Worm (Caenorhabditis elegans) whole organism, L1 larva: ENCODE results near the gene sec-6.

Experiments used
- C16A3.4 ChIP-seq: fragments of 150-350 bp; optimal IDR thresholded peaks from 2 replicates; lab custom pipeline; 2014; ENCODE audit warnings: missing biosample characterization, missing genetic modification characterization
- C34B4.2 ChIP-seq: sonication (generic microtip); optimal IDR thresholded peaks from 2 replicates; lab custom pipeline; 2017; ENCODE audit warnings: mild to moderate bottlenecking, missing genetic modification characterization, missing compliant biosample characterization
- Y116A8C.19 ChIP-seq: sonication (generic microtip); optimal IDR thresholded peaks from 2 replicates; lab custom pipeline; 2016; ENCODE audit warnings: missing compliant biosample characterization, missing genetic modification characterization, borderline replicate concordance
- aly-2 ChIP-seq: fragments of 150-350 bp; optimal IDR thresholded peaks from 2 replicates; lab custom pipeline; 2014; ENCODE audit warnings: missing biosample characterization, missing genetic modification characterization
- blmp-1 ChIP-seq: fragments of 150-350 bp; optimal IDR thresholded peaks from 2 replicates; lab custom pipeline; 2014; ENCODE audit warnings: missing biosample characterization, missing genetic modification characterization
- ceh-63 ChIP-seq: fragments of 200-800 bp; sonication (Bioruptor generic); optimal IDR thresholded peaks from 2 replicates; lab custom pipeline; 2018; ENCODE audit warnings: mild to moderate bottlenecking, missing genetic modification characterization, missing compliant biosample characterization
- ceh-8 ChIP-seq: fragments of 200-800 bp; sonication (Bioruptor generic); optimal IDR thresholded peaks from 2 replicates; lab custom pipeline; 2018; ENCODE audit warnings: mild to moderate bottlenecking, missing genetic modification characterization, moderate library complexity, missing compliant biosample characterization
- ceh-88 ChIP-seq: fragments of 200-800 bp; sonication (Bioruptor generic); IDR thresholded peaks from 2 replicates; pipeline ENCODE4 v1.3.6; 2022; ENCODE audit warnings: missing genetic modification characterization, missing compliant biosample characterization
- ceh-90 ChIP-seq: sonication (generic microtip); optimal IDR thresholded peaks from 2 replicates; lab custom pipeline; 2016; ENCODE audit warnings: missing genetic modification characterization, missing compliant biosample characterization
- ces-1 ChIP-seq: fragments of 150-350 bp; optimal IDR thresholded peaks from 2 replicates; lab custom pipeline; 2014; ENCODE audit warnings: missing biosample characterization, missing genetic modification reagents, missing genetic modification characterization
- dsc-1 ChIP-seq: sonication (generic microtip); optimal IDR thresholded peaks from 2 replicates; lab custom pipeline; 2016; ENCODE audit warnings: mild to moderate bottlenecking, missing genetic modification characterization, missing compliant biosample characterization
- efl-1 ChIP-seq, 4 experiments: fragments of 150-350 bp; optimal IDR thresholded peaks in 3 of 4; peaks in 1 of 4; 1 replicate in 1 of 4; 2 replicates in 3 of 4; lab custom pipeline; 2014; ENCODE audit warnings: missing biosample characterization in 2 of 4, missing genetic modification characterization in 2 of 4, missing genetic modification reagents in 2 of 4
- efl-3 ChIP-seq: fragments of 200-800 bp; sonication (Bioruptor generic); optimal IDR thresholded peaks from 2 replicates; lab custom pipeline; 2018; ENCODE audit warnings: mild to moderate bottlenecking, missing genetic modification characterization, missing compliant biosample characterization
- egl-13 ChIP-seq: sonication (generic microtip); optimal IDR thresholded peaks from 2 replicates; lab custom pipeline; 2016; ENCODE audit warnings: missing genotype, missing genetic modification reagents, missing genetic modification characterization, missing compliant biosample characterization
- elt-2 ChIP-seq: sonication (generic microtip); optimal IDR thresholded peaks from 2 replicates; lab custom pipeline; 2016; ENCODE audit warnings: missing genetic modification characterization, mild to moderate bottlenecking, inconsistent platforms, missing compliant biosample characterization, missing genetic modification reagents
- elt-3 ChIP-seq, 6 experiments: fragments of 150-350 bp in 1 of 6; sonication (generic microtip); optimal IDR thresholded peaks; 2 replicates each; lab custom pipeline; 2017 to 2018; ENCODE audit warnings: missing biosample characterization in 6 of 6, missing genetic modification characterization in 6 of 6, inconsistent platforms in 1 of 6
- ets-5 ChIP-seq: fragments of 200-800 bp; sonication (Bioruptor generic); IDR thresholded peaks from 2 replicates; pipeline ENCODE4 v1.3.6; 2022; ENCODE audit warnings: missing genetic modification characterization, missing compliant biosample characterization
- fos-1 ChIP-seq: fragments of 150-350 bp; optimal IDR thresholded peaks from 2 replicates; lab custom pipeline; 2014; ENCODE audit warnings: missing biosample characterization, missing genetic modification characterization
- hlh-4 ChIP-seq: sonication (generic microtip); optimal IDR thresholded peaks from 2 replicates; lab custom pipeline; 2016; ENCODE audit warnings: mild to moderate bottlenecking, missing genetic modification characterization, missing compliant biosample characterization
- hpl-2 ChIP-seq: fragments of 150-350 bp; optimal IDR thresholded peaks from 2 replicates; lab custom pipeline; 2014; ENCODE audit warnings: missing biosample characterization, missing genetic modification reagents, missing genetic modification characterization
- irx-1 ChIP-seq: sonication (generic microtip); optimal IDR thresholded peaks from 2 replicates; lab custom pipeline; 2016; ENCODE audit warnings: missing genetic modification characterization, missing compliant biosample characterization
- isw-1 ChIP-seq: fragments of 200-800 bp; sonication (Bioruptor generic); IDR thresholded peaks from 2 replicates; pipeline ENCODE4 v1.3.6; 2022; ENCODE audit warnings: missing genetic modification characterization, missing compliant biosample characterization
- jun-1 ChIP-seq: fragments of 150-350 bp; optimal IDR thresholded peaks from 2 replicates; lab custom pipeline; 2014; ENCODE audit warnings: missing biosample characterization, missing genetic modification reagents, missing genetic modification characterization
- lin-13 ChIP-seq: fragments of 150-350 bp; optimal IDR thresholded peaks from 2 replicates; lab custom pipeline; 2014; ENCODE audit warnings: missing biosample characterization, missing genetic modification reagents, missing genetic modification characterization
- lin-14 ChIP-seq: fragments of 200-800 bp; sonication (Bioruptor generic); optimal IDR thresholded peaks from 2 replicates; lab custom pipeline; 2018; ENCODE audit warnings: mild to moderate bottlenecking, missing genetic modification characterization, moderate library complexity, missing compliant biosample characterization
- lin-39 ChIP-seq: fragments of 150-350 bp; optimal IDR thresholded peaks from 2 replicates; lab custom pipeline; 2014; ENCODE audit warnings: missing biosample characterization, missing genetic modification reagents, missing genetic modification characterization
- lsy-2 ChIP-seq, 2 experiments: fragments of 150-350 bp; optimal IDR thresholded peaks; 2 replicates each; lab custom pipeline; 2014; ENCODE audit warnings: missing biosample characterization in 2 of 2, missing genetic modification characterization in 2 of 2
- mab-9 ChIP-seq: fragments of 200-800 bp; sonication (Bioruptor generic); IDR thresholded peaks from 2 replicates; pipeline ENCODE4 v1.3.6; 2022; ENCODE audit warnings: missing genetic modification reagents, missing genetic modification characterization, missing compliant biosample characterization
- mep-1 ChIP-seq: fragments of 150-350 bp; optimal IDR thresholded peaks from 2 replicates; lab custom pipeline; 2014; ENCODE audit warnings: missing biosample characterization, missing genetic modification characterization
- nhr-11 ChIP-seq: fragments of 150-350 bp; optimal IDR thresholded peaks from 2 replicates; lab custom pipeline; 2014; ENCODE audit warnings: missing biosample characterization, missing genetic modification characterization
- nhr-19 ChIP-seq: fragments of 200-800 bp; sonication (Bioruptor generic); conservative IDR thresholded peaks from 2 replicates; pipeline ENCODE4 v1.3.6; 2022; ENCODE audit warnings: missing genetic modification characterization, missing compliant biosample characterization
- nhr-20 ChIP-seq: sonication (generic microtip); optimal IDR thresholded peaks from 2 replicates; lab custom pipeline; 2016; ENCODE audit warnings: mild to moderate bottlenecking, missing genetic modification characterization, missing compliant biosample characterization
- nhr-47 ChIP-seq: sonication (generic microtip); optimal IDR thresholded peaks from 2 replicates; lab custom pipeline; 2016; ENCODE audit warnings: mild to moderate bottlenecking, missing genetic modification characterization, moderate library complexity, missing compliant biosample characterization
- nhr-71 ChIP-seq: sonication (generic microtip); optimal IDR thresholded peaks from 2 replicates; lab custom pipeline; 2016; ENCODE audit warnings: mild to moderate bottlenecking, missing genetic modification characterization, moderate library complexity, missing compliant biosample characterization
- nhr-77 ChIP-seq: fragments of 150-350 bp; optimal IDR thresholded peaks from 2 replicates; lab custom pipeline; 2014; ENCODE audit warnings: missing biosample characterization, missing genetic modification characterization
- nhr-84 ChIP-seq: sonication (generic microtip); optimal IDR thresholded peaks from 2 replicates; lab custom pipeline; 2017; ENCODE audit warnings: missing biosample characterization, missing genetic modification characterization
- nhr-85 ChIP-seq: sonication (generic microtip); peaks from one replicate; lab custom pipeline; 2016; ENCODE audit warnings: missing genetic modification characterization, inconsistent platforms, missing compliant biosample characterization
- pax-3 ChIP-seq: fragments of 200-800 bp; sonication (Bioruptor generic); optimal IDR thresholded peaks from 2 replicates; lab custom pipeline; 2018; ENCODE audit warnings: mild to moderate bottlenecking, missing genetic modification characterization, moderate library complexity, missing compliant biosample characterization
- pqm-1 ChIP-seq: sonication (generic microtip); optimal IDR thresholded peaks from 3 replicates; lab custom pipeline; 2017; ENCODE audit warnings: missing biosample characterization, missing genetic modification characterization
- skn-1 ChIP-seq: fragments of 150-350 bp; optimal IDR thresholded peaks from 2 replicates; lab custom pipeline; 2014; ENCODE audit warnings: missing biosample characterization, missing genetic modification characterization
- snpc-4 ChIP-seq: fragments of 150-350 bp; optimal IDR thresholded peaks from 2 replicates; lab custom pipeline; 2014; ENCODE audit warnings: missing biosample characterization, missing genetic modification characterization
- sox-4 ChIP-seq: sonication (generic microtip); optimal IDR thresholded peaks from 2 replicates; lab custom pipeline; 2016; ENCODE audit warnings: missing genetic modification characterization, missing compliant biosample characterization
- sup-37 ChIP-seq: fragments of 200-800 bp; sonication (Bioruptor generic); optimal IDR thresholded peaks from 2 replicates; lab custom pipeline; 2018; ENCODE audit warnings: mild to moderate bottlenecking, missing genetic modification characterization, missing compliant biosample characterization
- tbx-2 ChIP-seq: sonication (generic microtip); optimal IDR thresholded peaks from 2 replicates; lab custom pipeline; 2016; ENCODE audit warnings: missing genetic modification characterization, missing compliant biosample characterization
- unc-130 ChIP-seq: fragments of 150-350 bp; optimal IDR thresholded peaks from 2 replicates; lab custom pipeline; 2017; ENCODE audit warnings: missing biosample characterization, missing genetic modification characterization, inconsistent platforms
- unc-86 ChIP-seq: sonication (generic microtip); optimal IDR thresholded peaks from 2 replicates; lab custom pipeline; 2016; ENCODE audit warnings: missing genetic modification characterization, missing compliant biosample characterization
- xbp-1 ChIP-seq: sonication (generic microtip); optimal IDR thresholded peaks from 2 replicates; lab custom pipeline; 2016; ENCODE audit warnings: missing genetic modification characterization, missing compliant biosample characterization

Gene sec-6

DNA sequence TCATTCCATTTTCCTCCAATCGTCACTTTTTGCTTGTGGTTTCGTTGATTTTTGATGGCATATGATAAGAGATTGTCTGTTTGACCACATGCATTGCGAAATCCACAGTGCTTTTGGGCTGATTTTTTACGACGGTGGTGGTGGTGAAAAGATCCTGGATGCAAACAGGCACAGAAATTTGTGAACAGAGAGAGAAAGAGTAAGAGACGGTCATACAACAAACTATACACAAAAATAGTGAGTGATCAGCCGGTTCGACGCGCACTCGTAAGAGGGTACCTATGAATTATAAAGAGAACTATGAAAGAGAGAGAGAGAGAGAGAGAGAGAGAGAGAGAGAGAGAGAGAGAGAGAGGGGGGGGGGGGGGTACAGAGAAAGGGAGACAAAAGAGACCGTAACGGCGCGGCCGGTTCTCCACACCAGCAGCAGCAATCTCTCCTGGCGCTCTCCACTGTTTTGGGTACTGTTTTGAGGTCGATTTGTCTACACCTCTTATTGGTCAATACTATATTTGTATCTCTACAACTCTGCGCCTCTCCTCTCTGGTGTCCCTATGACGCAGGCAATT, 37.5 kb upstream of the sec-6 start (continued):
- TF ChIP-seq aly-2 (tag; lab: Kevin White, UChicago), result no peak
- TF ChIP-seq fos-1, result no peak
- TF ChIP-seq snpc-4 (tag; lab: Kevin White, UChicago), result peak; percentile 1
- no peak for TF ChIP-seq nhr-84 (tag; lab: Kevin White, UChicago)
- TF ChIP-seq dsc-1 (tag; lab: Kevin White, UChicago), result no peak
- TF ChIP-seq lin-13, result peak; percentile 14
- no peak for TF ChIP-seq ceh-88
- peak; percentile 26 for TF ChIP-seq jun-1 (tag; lab: Kevin White, UChicago)
- peak; percentile 88 for TF ChIP-seq lin-14 (GFP tag; lab: Kevin White, UChicago)
- no peak for TF ChIP-seq unc-130 (tag; lab: Kevin White, UChicago)
- TF ChIP-seq, all 84 proteins: peak for 38

DNA sequence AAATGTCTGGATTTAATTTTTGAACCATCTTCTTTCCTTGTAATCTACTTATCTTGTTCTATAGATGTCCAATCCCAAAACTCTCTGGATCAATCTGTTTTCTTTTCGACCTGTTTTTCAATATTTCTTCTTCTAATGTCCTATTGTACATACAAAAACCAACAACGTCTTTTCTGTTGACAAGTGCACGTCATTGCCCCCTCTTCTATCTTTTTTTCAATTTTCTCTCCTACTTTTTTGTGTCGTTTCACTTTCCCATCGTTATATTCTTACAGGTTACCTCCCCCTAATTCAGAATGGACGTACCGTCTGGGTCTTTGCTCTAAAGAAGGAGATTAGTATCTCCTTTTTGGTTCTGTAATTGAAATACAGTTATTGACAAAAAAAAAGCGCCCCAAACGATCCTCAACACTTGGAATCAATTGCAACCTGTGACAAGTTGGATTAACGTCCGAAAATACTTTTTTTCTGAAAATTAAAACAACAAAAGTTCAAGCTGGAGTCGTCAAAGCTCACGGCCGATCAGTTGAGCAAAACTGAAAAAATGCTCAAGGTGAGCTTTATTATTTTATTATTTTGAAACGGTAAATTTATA, 36.5 kb upstream of the sec-6 start, which contains the start of gene vhp-1:
TSS of gene vhp-1 (plus strand) at position 545 of the 595 bp plus-strand sequence.
- TF ChIP-seq dsc-1 (tag; lab: Kevin White, UChicago), result no peak
- no peak for TF ChIP-seq Y116A8C.19 (tag; lab: Kevin White, UChicago)
- TF ChIP-seq lin-14 (GFP tag; lab: Kevin White, UChicago), result peak; percentile 30
- peak; percentile 82 for TF ChIP-seq nhr-85 (tag; lab: Kevin White, UChicago)
- TF ChIP-seq efl-1 (optimal IDR thresholded peaks at IDR 0.05; lab: Kevin White, UChicago), result no peak
- TF ChIP-seq efl-1 (GFP tag; optimal IDR thresholded peaks at IDR 0.05 in 1 of 2; lab: Kevin White, UChicago), result peak in 1 of 2 experiments; percentile 47
- TF ChIP-seq ceh-90 (tag; lab: Kevin White, UChicago), result no peak
- TF ChIP-seq pqm-1 (tag; lab: Kevin White, UChicago), result no peak
- TF ChIP-seq elt-3 (tag; optimal IDR thresholded peaks at IDR 0.05; lab: Kevin White, UChicago), result peak in 3 of 6 experiments; percentile 1 to 69 (median 39)
- peak; percentile 61 for TF ChIP-seq blmp-1
- TF ChIP-seq efl-3 (GFP tag; lab: Kevin White, UChicago), result no peak

DNA sequence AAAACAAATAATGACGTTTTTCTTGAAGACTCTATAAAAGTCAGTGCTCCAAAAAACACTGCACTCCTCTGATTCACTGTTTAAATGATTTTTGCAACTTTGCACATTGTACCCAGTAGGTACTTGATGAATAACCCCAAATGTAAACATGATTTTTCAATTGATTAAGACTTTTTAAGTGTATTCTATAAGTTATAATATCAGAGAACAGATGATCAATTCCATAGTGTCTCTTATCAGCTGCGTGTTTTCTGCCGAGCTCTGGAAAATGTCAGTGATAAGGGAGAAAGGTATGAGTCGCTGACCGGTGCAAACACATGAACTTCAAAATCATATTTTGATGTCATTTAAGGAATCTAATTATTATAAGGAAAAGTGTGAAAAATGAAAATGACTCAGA, 35.6 kb upstream of the sec-6 start:
- TF ChIP-seq nhr-77 (tag; lab: Kevin White, UChicago) (no peak), nhr-11 (no peak), nhr-71 (tag; lab: Kevin White, UChicago) (peak; percentile 46), ceh-90 (tag; lab: Kevin White, UChicago) (no peak), snpc-4 (tag; lab: Kevin White, UChicago) (no peak), lsy-2 (tag; optimal IDR thresholded peaks at IDR 0.05; lab: Kevin White, UChicago) (peak in 1 of 2 experiments; percentile 21), elt-3 (tag; optimal IDR thresholded peaks at IDR 0.05; lab: Kevin White, UChicago) (no peak), elt-2 (tag; lab: Kevin White, UChicago) (peak; percentile 99), ets-5 (GFP tag; lab: Robert Waterston, UW) (no peak), lin-14 (GFP tag; lab: Kevin White, UChicago) (no peak), unc-86 (no peak), tbx-2 (tag; lab: Kevin White, UChicago) (no peak), pqm-1 (tag; lab: Kevin White, UChicago) (peak; percentile 96), xbp-1 (no peak), sup-37 (no peak), ces-1 (GFP tag; lab: Kevin White, UChicago) (no peak), isw-1 (GFP tag; lab: Robert Waterston, UW) (no peak), skn-1 (tag; lab: Kevin White, UChicago) (no peak), nhr-20 (peak; percentile 38), mab-9 (GFP tag; lab: Robert Waterston, UW) (no peak), fos-1 (no peak), lin-39 (no peak), egl-13 (no peak), C16A3.4 (peak; percentile 28), C34B4.2 (tag; lab: Kevin White, UChicago) (no peak), hpl-2 (GFP tag; lab: Kevin White, UChicago) (no peak), dsc-1 (tag; lab: Kevin White, UChicago) (no peak), sox-4 (tag; lab: Kevin White, UChicago) (no peak), irx-1 (tag; lab: Kevin White, UChicago) (no peak), ceh-63 (no peak), nhr-19 (no peak), hlh-4 (tag; lab: Kevin White, UChicago) (no peak), mep-1 (no peak), ceh-8 (GFP tag; lab: Kevin White, UChicago) (no peak), aly-2 (tag; lab: Kevin White, UChicago) (no peak), nhr-47 (no peak), pax-3 (tag; lab: Kevin White, UChicago) (peak; percentile 23)
